Fruit fly (Drosophila melanogaster) whole organism, pupa: ENCODE results near the gene Sulf1.

Experiments
- CG12605 ChIP-seq: fragments of 200-800 bp; sonication (Bioruptor generic); IDR thresholded peaks from 2 replicates; pipeline ENCODE4 v1.3.6; 2022; ENCODE audit warnings: missing biosample characterization, missing genetic modification characterization
- CG32121 ChIP-seq: fragments of 200-800 bp; sonication (Bioruptor generic); IDR thresholded peaks from 2 replicates; pipeline ENCODE4 v1.3.6; 2022; ENCODE audit warnings: missing biosample characterization, missing genetic modification characterization
- CG4496 ChIP-seq: fragments of 200-800 bp; sonication (Bioruptor generic); IDR thresholded peaks from 3 replicates; pipeline ENCODE4 v1.3.6; 2022; ENCODE audit warnings: missing biosample characterization, missing genetic modification characterization
- CG8301 ChIP-seq: fragments of 200-800 bp; sonication (Bioruptor generic); optimal IDR thresholded peaks from 2 replicates; lab custom pipeline; 2018; ENCODE audit warnings: missing biosample characterization, mild to moderate bottlenecking, missing genetic modification characterization
- D1 ChIP-seq: fragments of 200-800 bp; sonication (Bioruptor generic); optimal IDR thresholded peaks from 2 replicates; lab custom pipeline; 2018; ENCODE audit warnings: missing biosample characterization, mild to moderate bottlenecking, missing genetic modification characterization, moderate library complexity
- EcR ChIP-seq: fragments of 200-800 bp; sonication (Bioruptor generic); optimal IDR thresholded peaks from 3 replicates; lab custom pipeline; 2019; ENCODE audit warnings: missing biosample characterization, missing genetic modification characterization, mild to moderate bottlenecking, moderate library complexity, missing genetic modification reagents
- Ets98B ChIP-seq: fragments of 200-800 bp; sonication (Bioruptor generic); IDR thresholded peaks from 2 replicates; pipeline ENCODE4 v1.3.6; 2022; ENCODE audit warnings: missing biosample characterization, missing genetic modification characterization
- Pif1B ChIP-seq: fragments of 200-800 bp; sonication (Bioruptor generic); optimal IDR thresholded peaks from 3 replicates; lab custom pipeline; 2016; ENCODE audit warnings: missing biosample characterization, missing genetic modification characterization
- Snoo ChIP-seq: fragments of 200-800 bp; sonication (Bioruptor generic); optimal IDR thresholded peaks from 3 replicates; lab custom pipeline; 2017; ENCODE audit warnings: missing biosample characterization, mild to moderate bottlenecking, missing genetic modification characterization, inconsistent platforms
- gl ChIP-seq: fragments of 200-800 bp; sonication (Bioruptor generic); optimal IDR thresholded peaks from 2 replicates; lab custom pipeline; 2018; ENCODE audit warnings: missing biosample characterization, mild to moderate bottlenecking, missing genetic modification characterization
- rn ChIP-seq: fragments of 200-800 bp; sonication (Bioruptor generic); IDR thresholded peaks from 2 replicates; pipeline ENCODE4 v1.3.6; 2022; ENCODE audit warnings: missing biosample characterization, missing genetic modification characterization

DNA sequence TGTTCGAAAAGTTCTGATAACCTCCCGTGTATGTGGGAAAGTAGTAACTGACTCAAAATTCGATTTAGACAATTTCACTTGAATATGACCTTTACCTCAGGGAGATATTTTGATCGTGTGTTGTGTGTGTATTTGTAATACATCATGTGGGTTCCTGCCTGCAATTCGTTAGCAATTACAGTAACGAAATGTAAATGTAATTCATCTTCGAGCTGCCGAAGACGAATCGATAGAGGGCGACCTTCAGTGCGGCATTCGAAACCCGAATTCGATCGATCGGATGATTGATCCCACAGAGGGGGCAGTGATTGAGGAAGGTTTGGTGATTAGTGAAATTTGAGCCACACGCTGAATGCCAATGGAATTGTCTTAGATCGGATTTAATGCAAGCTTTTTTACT lies 31.1 kb upstream of the Sulf1 start, which contains the start of gene CG10317:
- TF ChIP-seq CG8301 (tag; lab: Kevin White, UChicago) (no peak), Ets98B (GFP tag; lab: Robert Waterston, UW) (no peak), rn (GFP tag; lab: Robert Waterston, UW) (no peak), Pif1B (GFP tag; lab: Kevin White, UChicago) (no peak), CG32121 (no peak), Snoo (no peak), D1 (tag; lab: Kevin White, UChicago) (no peak), EcR (no peak), CG12605 (no peak), gl (tag; lab: Kevin White, UChicago) (no peak), CG4496 (no peak)
